Fruit fly (Drosophila melanogaster): ENCODE data around the gene CG7148.

The CG7148 gene

DNA sequence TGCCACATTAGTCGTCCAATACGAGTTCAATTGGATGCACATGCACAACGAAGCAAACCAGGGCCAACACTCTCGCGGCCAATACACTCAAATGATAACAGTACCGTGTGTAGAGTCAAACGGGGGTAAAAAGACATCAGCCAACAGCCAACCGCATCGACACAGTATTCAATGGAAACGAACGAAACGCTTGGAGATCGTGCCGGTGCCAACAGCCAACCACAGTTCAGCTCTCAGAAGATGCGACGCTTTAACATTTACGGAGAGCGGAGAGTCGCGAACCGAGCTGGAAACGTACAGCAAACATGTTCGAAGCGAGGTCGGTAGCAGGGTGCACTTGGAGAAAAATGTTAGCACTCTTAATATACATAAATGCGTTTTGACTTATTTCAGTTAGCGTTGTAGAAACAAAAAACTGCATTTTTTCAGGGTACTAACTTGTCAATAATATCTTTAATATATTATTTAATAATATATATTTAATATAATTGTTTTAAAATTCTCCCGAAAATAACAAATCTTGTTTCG is 24.0 kb downstream of the CG7148 start (continued):
- TF ChIP-seq Xbp1 (GFP tag; optimal IDR thresholded peaks at IDR 0.05) (peak; percentile 67), CG31365 (tag; optimal IDR thresholded peaks at IDR 0.05) (no peak), Fer1 (GFP tag; optimal IDR thresholded peaks at IDR 0.05) (no peak), dm (GFP tag; optimal IDR thresholded peaks at IDR 0.05) (no peak), Tbp (GFP tag; optimal IDR thresholded peaks at IDR 0.05) (no peak), CG14667 (GFP tag; IDR thresholded peaks at IDR 0.05) (peak; percentile 47; the same call in 1 of the 2 replicates), Rfx (GFP tag; IDR thresholded peaks at IDR 0.05) (peak; percentile 69; the same call in 1 of the 2 replicates), CG42726 (GFP tag; IDR thresholded peaks at IDR 0.05; ENCODE audit: partially characterized antibody) (no peak), seq (GFP tag; IDR thresholded peaks at IDR 0.05) (peak; percentile 47; the same call in 1 of the 2 replicates), cg (GFP tag; optimal IDR thresholded peaks at IDR 0.05) (peak; percentile 72), CG15269 (tag; optimal IDR thresholded peaks at IDR 0.05) (no peak), chinmo (GFP tag; IDR thresholded peaks at IDR 0.05; ENCODE audit: partially characterized antibody) (no peak), CG12155 (GFP tag; optimal IDR thresholded peaks at IDR 0.05) (peak; percentile 23), CG1024 (GFP tag; IDR thresholded peaks at IDR 0.05) (peak; percentile 60; the same call in 1 of the 2 replicates), bcd (GFP tag; optimal IDR thresholded peaks at IDR 0.05) (peak; percentile 64), chn (GFP tag; optimal IDR thresholded peaks at IDR 0.05) (peak; percentile 19), bsh (GFP tag; optimal IDR thresholded peaks at IDR 0.05) (peak; percentile 50 to 86), Nf-YC (tag; optimal IDR thresholded peaks at IDR 0.05) (peak; percentile 97), eve (GFP tag; optimal IDR thresholded peaks at IDR 0.05) (no peak), pros (GFP tag; optimal IDR thresholded peaks at IDR 0.05) (no peak), HLH3B (GFP tag; IDR thresholded peaks at IDR 0.05) (0 out of 2 replicates have a peak, but pooled peaks have one; percentile 44), Dfd (GFP tag; optimal IDR thresholded peaks at IDR 0.05) (no peak), C15 (GFP tag; IDR thresholded peaks at IDR 0.05) (no peak), Ets97D (GFP tag; optimal IDR thresholded peaks at IDR 0.05) (no peak), sens (GFP tag) (peak; percentile 77), CG3163 (GFP tag; optimal IDR thresholded peaks at IDR 0.05) (no peak), CG14860 (GFP tag; IDR thresholded peaks at IDR 0.05; ENCODE audit: partially characterized antibody) (no peak), BEAF-32 (GFP tag; optimal IDR thresholded peaks at IDR 0.05) (no peak), btn (GFP tag; optimal IDR thresholded peaks at IDR 0.05) (no peak), CG17612 (GFP tag; IDR thresholded peaks at IDR 0.05) (no peak), CTCF (GFP tag; optimal IDR thresholded peaks at IDR 0.05) (no peak), sob (GFP tag; IDR thresholded peaks at IDR 0.05) (no peak; the same call in 1 of the 2 replicates), CG3407 (GFP tag; optimal IDR thresholded peaks at IDR 0.05) (peak; percentile 25), CG2129 (GFP tag; IDR thresholded peaks at IDR 0.05; ENCODE audit: partially characterized antibody) (no peak), z (GFP tag; IDR thresholded peaks at IDR 0.05) (no peak), CG4360 (GFP tag; IDR thresholded peaks at IDR 0.05) (0 out of 2 replicates have a peak, but pooled peaks have one; percentile 8), CG7372 (GFP tag; IDR thresholded peaks at IDR 0.05) (no peak), CG12391 (tag; optimal IDR thresholded peaks at IDR 0.05) (peak; percentile 82), CG8924 (tag; optimal IDR thresholded peaks at IDR 0.05) (peak; percentile 71), jing (GFP tag; optimal IDR thresholded peaks at IDR 0.05) (no peak), toy (GFP tag; IDR thresholded peaks at IDR 0.05) (no peak), Mes4 (GFP tag; optimal IDR thresholded peaks at IDR 0.05) (no peak), CG13296 (GFP tag; optimal IDR thresholded peaks at IDR 0.05) (no peak), zen (tag; optimal IDR thresholded peaks at IDR 0.05) (peak; percentile 56), Hr3 (GFP tag; optimal IDR thresholded peaks at IDR 0.05) (peak; percentile 61), nerfin-2 (GFP tag; IDR thresholded peaks at IDR 0.05; ENCODE audit: partially characterized antibody) (no peak), dati (GFP tag; IDR thresholded peaks at IDR 0.05) (peak; percentile 35; the same call in 1 of the 2 replicates), CG4707 (GFP tag; optimal IDR thresholded peaks at IDR 0.05) (no peak), CG6689 (GFP tag; IDR thresholded peaks at IDR 0.05) (peak; percentile 63), Vsx1 (GFP tag; optimal IDR thresholded peaks at IDR 0.05) (peak; percentile 59), bowl (GFP tag; IDR thresholded peaks at IDR 0.05) (no peak)
